Fruit fly (Drosophila melanogaster) whole organism, embryonic: ENCODE data around the gene vsg.

ENCODE experiments used
- CG17829 ChIP-seq: fragments of 200-800 bp; optimal IDR thresholded peaks from 2 replicates; lab custom pipeline; 2019; ENCODE audit warnings: missing biosample characterization, mild to moderate bottlenecking, missing genetic modification characterization, moderate library complexity
- CG3407 ChIP-seq: fragments of 200-800 bp; sonication (Bioruptor generic); optimal IDR thresholded peaks from 2 replicates; lab custom pipeline; 2018; ENCODE audit warnings: missing biosample characterization, mild to moderate bottlenecking, missing genetic modification characterization
- Sry-β ChIP-seq: fragments of 200-800 bp; sonication (Bioruptor generic); optimal IDR thresholded peaks from 2 replicates; lab custom pipeline; 2018; ENCODE audit warnings: missing biosample characterization, mild to moderate bottlenecking, missing genetic modification characterization, moderate library complexity

dm6 chr3L:9713828-9714536, at the start of gene vsg:
- TF ChIP-seq Sry-β (peak; percentile 62), CG3407 (GFP tag; lab: Kevin White, UChicago) (peak; percentile 60), CG17829 (peak; percentile 85)
